Worm (Caenorhabditis elegans): Measurements from ENCODE around the gene srz-69.

srz-69 gene

ce11 chrIV:3504144-3504543, 27.1 kb upstream of the srz-69 start, which contains the start of gene srz-83:
TSS of gene srz-83 (plus strand) at chrIV:3504444.
- no peak for TF ChIP-seq him-1 (tag; optimal IDR thresholded peaks at IDR 0.05)
- no peak for TF ChIP-seq dao-5 (tag; optimal IDR thresholded peaks at IDR 0.05)

- TF ChIP-seq him-1 (tag; optimal IDR thresholded peaks at IDR 0.05) = no peak
- no peak for TF ChIP-seq W03F9.2 (tag; optimal IDR thresholded peaks at IDR 0.05)
These were observed 25.1 kb upstream of the srz-69 start for ce11 chrIV:3501981-3502736.

- no peak for TF ChIP-seq W03F9.2 (tag; optimal IDR thresholded peaks at IDR 0.05)
- TF ChIP-seq him-1 (tag; optimal IDR thresholded peaks at IDR 0.05) = no peak
- no peak for TF ChIP-seq dao-5 (tag; optimal IDR thresholded peaks at IDR 0.05)
These were observed 20.9 kb upstream of the srz-69 start, which contains the start of gene ceh-53 for ce11 chrIV:3497909-3498308. TSS of gene ceh-53 (plus strand) at chrIV:3498209.

ce11 chrIV:3496358-3496757, 19.3 kb upstream of the srz-69 start, which contains the start of gene C09G12.17:
TSS of gene C09G12.17 (minus strand) at chrIV:3496458.
- no peak for TF ChIP-seq W03F9.2 (tag; optimal IDR thresholded peaks at IDR 0.05)
- no peak for TF ChIP-seq him-1 (tag; optimal IDR thresholded peaks at IDR 0.05)
- no peak for TF ChIP-seq dao-5 (tag; optimal IDR thresholded peaks at IDR 0.05)

- no peak for TF ChIP-seq W03F9.2 (tag; optimal IDR thresholded peaks at IDR 0.05)
These were observed 16.3 kb upstream of the srz-69 start, which contains the start of gene srz-79 for ce11 chrIV:3493310-3493709. TSS of gene srz-79 (plus strand) at chrIV:3493610.

- no peak for TF ChIP-seq dao-5 (tag; optimal IDR thresholded peaks at IDR 0.05)
- TF ChIP-seq W03F9.2 (tag; optimal IDR thresholded peaks at IDR 0.05) = no peak
- TF ChIP-seq him-1 (tag; optimal IDR thresholded peaks at IDR 0.05) = no peak
These were observed 14.5 kb upstream of the srz-69 start, which contains the start of gene srz-78 for ce11 chrIV:3491477-3491876. TSS of gene srz-78 (plus strand) at chrIV:3491777.

ce11 chrIV:3482195-3482959, 5.4 kb upstream of the srz-69 start, which contains the start of gene srz-82:
TSS of gene srz-82 (plus strand) at chrIV:3482895.
- no peak for TF ChIP-seq him-1 (tag; optimal IDR thresholded peaks at IDR 0.05)
- no peak for TF ChIP-seq dao-5 (tag; optimal IDR thresholded peaks at IDR 0.05)
- TF ChIP-seq W03F9.2 (tag; optimal IDR thresholded peaks at IDR 0.05) = no peak

- TF ChIP-seq W03F9.2 (tag; optimal IDR thresholded peaks at IDR 0.05) (no peak), dao-5 (tag; optimal IDR thresholded peaks at IDR 0.05) (no peak), him-1 (tag; optimal IDR thresholded peaks at IDR 0.05) (no peak)
These were observed 4.7 kb upstream of the srz-69 start, which contains the start of gene srz-37 for ce11 chrIV:3481760-3482159. TSS of gene srz-37 (minus strand) at chrIV:3481860.

ce11 chrIV:3478911-3479385, 1.9 kb upstream of the srz-69 start, which contains the start of the genes srz-70 and C09G12.5:
TSS of gene srz-70 (minus strand) at chrIV:3479011.
TSS of gene C09G12.5 (plus strand) at chrIV:3479335.
- TF ChIP-seq dao-5 (tag; optimal IDR thresholded peaks at IDR 0.05) (no peak), W03F9.2 (tag; optimal IDR thresholded peaks at IDR 0.05) (no peak), him-1 (tag; optimal IDR thresholded peaks at IDR 0.05) (no peak)

ce11 chrIV:3469742-3470141, 7.3 kb downstream of the srz-69 start, which contains the start of gene F58E2.2:
TSS of gene F58E2.2 (plus strand) at chrIV:3470042.
- TF ChIP-seq W03F9.2 (tag; optimal IDR thresholded peaks at IDR 0.05) (no peak), him-1 (tag; optimal IDR thresholded peaks at IDR 0.05) (no peak), dao-5 (tag; optimal IDR thresholded peaks at IDR 0.05) (no peak)

ce11 chrIV:3467751-3468150, 9.3 kb downstream of the srz-69 start:
- TF ChIP-seq him-1 (tag; optimal IDR thresholded peaks at IDR 0.05) (no peak), W03F9.2 (tag; optimal IDR thresholded peaks at IDR 0.05) (no peak), dao-5 (tag; optimal IDR thresholded peaks at IDR 0.05) (no peak)

- TF ChIP-seq W03F9.2 (tag; optimal IDR thresholded peaks at IDR 0.05) = no peak
- no peak for TF ChIP-seq dao-5 (tag; optimal IDR thresholded peaks at IDR 0.05)
- TF ChIP-seq him-1 (tag; optimal IDR thresholded peaks at IDR 0.05) = no peak
These were observed 9.9 kb downstream of the srz-69 start, which contains the start of gene F58E2.3 for ce11 chrIV:3467128-3467527. TSS of gene F58E2.3 (plus strand) at chrIV:3467428.

- TF ChIP-seq dao-5 (tag; optimal IDR thresholded peaks at IDR 0.05) (no peak), W03F9.2 (tag; optimal IDR thresholded peaks at IDR 0.05) (no peak), him-1 (tag; optimal IDR thresholded peaks at IDR 0.05) (no peak)
These were observed 13.8 kb downstream of the srz-69 start, which contains the start of gene F58E2.4 for ce11 chrIV:3463254-3463653. TSS of gene F58E2.4 (plus strand) at chrIV:3463387.

ce11 chrIV:3453346-3453745, 23.7 kb downstream of the srz-69 start, which contains the start of gene srz-23:
TSS of gene srz-23 (plus strand) at chrIV:3453608.
- TF ChIP-seq dao-5 (tag; optimal IDR thresholded peaks at IDR 0.05) = no peak
- TF ChIP-seq him-1 (tag; optimal IDR thresholded peaks at IDR 0.05) = no peak
- no peak for TF ChIP-seq W03F9.2 (tag; optimal IDR thresholded peaks at IDR 0.05)

All from whole organism, L4/young adult.